ENCODE assay signal across 1 fruit fly cellular context in genomic region chrX:11423277-11423717, dm6.
A peak's percentile ranks its signal among the peaks of the same experiment; 100 is the strongest.
TF ChIP-seq lines count a peak whose summit lies in the region.

No protein-coding gene starts in this region.

TF ChIP-seq in whole organism, embryonic, 481 proteins besides CTCF, POLR2A, EP300 and RAD21 (continued from another document):
- no peak for TF ChIP-seq gt (GFP tag; IDR thresholded peaks at IDR 0.05; lab: Robert Waterston, UW)
- TF ChIP-seq CG12219 (GFP tag; optimal IDR thresholded peaks at IDR 0.05; lab: Kevin White, UChicago), result peak; percentile 90
- peak; percentile 81 for TF ChIP-seq D19B (GFP tag; optimal IDR thresholded peaks at IDR 0.05; lab: Kevin White, UChicago)
- peak; percentile 73 for TF ChIP-seq cato (GFP tag; optimal IDR thresholded peaks at IDR 0.05; lab: Kevin White, UChicago; ENCODE audit: borderline replicate concordance)
- no peak for TF ChIP-seq B-H2 (GFP tag; optimal IDR thresholded peaks at IDR 0.05; lab: Kevin White, UChicago)
- peak; percentile 67 for TF ChIP-seq CG13123 (GFP tag; optimal IDR thresholded peaks at IDR 0.05; lab: Kevin White, UChicago)
- TF ChIP-seq Fer2 (tag; optimal IDR thresholded peaks at IDR 0.05; lab: Kevin White, UChicago), result peak; percentile 73
- peak; percentile 56 for TF ChIP-seq CG15696 (tag; optimal IDR thresholded peaks at IDR 0.05; lab: Kevin White, UChicago)
- TF ChIP-seq Hr39 (optimal IDR thresholded peaks at IDR 0.05; lab: Kevin White, UChicago), result no peak
- TF ChIP-seq dpn (GFP tag; optimal IDR thresholded peaks at IDR 0.05; lab: Kevin White, UChicago), result peak; percentile 92 to 93
- TF ChIP-seq unc-4 (GFP tag; IDR thresholded peaks at IDR 0.05; lab: Robert Waterston, UW; ENCODE audit: partially characterized antibody), result no peak
- TF ChIP-seq mld (GFP tag; IDR thresholded peaks at IDR 0.05; lab: Robert Waterston, UW; ENCODE audit: partially characterized antibody), result no peak
- peak; percentile 83 for TF ChIP-seq C15 (GFP tag; IDR thresholded peaks at IDR 0.05; lab: Robert Waterston, UW)
- peak; percentile 65 for TF ChIP-seq CG7928 (GFP tag; optimal IDR thresholded peaks at IDR 0.05; lab: Kevin White, UChicago)
- peak; percentile 81 for TF ChIP-seq Abd-B (GFP tag; optimal IDR thresholded peaks at IDR 0.05; lab: Kevin White, UChicago)
- TF ChIP-seq CG31365 (tag; optimal IDR thresholded peaks at IDR 0.05; lab: Kevin White, UChicago), result peak; percentile 73
- TF ChIP-seq z (GFP tag; IDR thresholded peaks at IDR 0.05; lab: Robert Waterston, UW), result 0 out of 3 replicates have a peak, but pooled peaks have one; percentile 20
- peak; percentile 82 for TF ChIP-seq Asciz (GFP tag; optimal IDR thresholded peaks at IDR 0.05; lab: Kevin White, UChicago)
- TF ChIP-seq CG17359 (tag; optimal IDR thresholded peaks at IDR 0.05; lab: Kevin White, UChicago), result peak; percentile 90
- TF ChIP-seq CG10147 (GFP tag; optimal IDR thresholded peaks at IDR 0.05; lab: Kevin White, UChicago), result peak; percentile 89
- peak; percentile 98 for TF ChIP-seq crol (GFP tag; IDR thresholded peaks at IDR 0.05; lab: Robert Waterston, UW)
- TF ChIP-seq dmrt11E (tag; optimal IDR thresholded peaks at IDR 0.05; lab: Kevin White, UChicago), result peak; percentile 56
- peak; percentile 62 for TF ChIP-seq p53 (GFP tag; optimal IDR thresholded peaks at IDR 0.05; lab: Kevin White, UChicago)
- TF ChIP-seq Opbp (GFP tag; IDR thresholded peaks at IDR 0.05; lab: Robert Waterston, UW; ENCODE audit: partially characterized antibody), result no peak
- TF ChIP-seq rib (GFP tag; IDR thresholded peaks at IDR 0.05; lab: Robert Waterston, UW), result peak; percentile 79; the same call in 1 of the 2 replicates
- TF ChIP-seq CkIIα-i1 (GFP tag; IDR thresholded peaks at IDR 0.05; lab: Robert Waterston, UW), result peak; percentile 40; the same call in 1 of the 2 replicates
- 0 out of 2 replicates have a peak, but pooled peaks have one; percentile 39 for TF ChIP-seq Doc2 (GFP tag; IDR thresholded peaks at IDR 0.05; lab: Robert Waterston, UW)
- TF ChIP-seq CG5953 (GFP tag; IDR thresholded peaks at IDR 0.05; lab: Robert Waterston, UW), result peak; percentile 60; the same call in 1 of the 2 replicates
- peak; percentile 88 for TF ChIP-seq NK7.1 (GFP tag; optimal IDR thresholded peaks at IDR 0.05; lab: Kevin White, UChicago)
- peak; percentile 85 for TF ChIP-seq CG43689 (GFP tag; IDR thresholded peaks at IDR 0.05; lab: Robert Waterston, UW)
- TF ChIP-seq CG7372 (GFP tag; IDR thresholded peaks at IDR 0.05; lab: Robert Waterston, UW), result peak; percentile 90
- peak; percentile 95 for TF ChIP-seq row (GFP tag; IDR thresholded peaks at IDR 0.05; lab: Robert Waterston, UW)
- peak; percentile 70 for TF ChIP-seq kay (GFP tag; optimal IDR thresholded peaks at IDR 0.05; lab: Kevin White, UChicago)
- peak; percentile 92 for TF ChIP-seq CG32532 (GFP tag; IDR thresholded peaks at IDR 0.05; lab: Robert Waterston, UW)
- TF ChIP-seq br (optimal IDR thresholded peaks at IDR 0.05; lab: Kevin White, UChicago), result no peak
- TF ChIP-seq CG33213 (GFP tag; optimal IDR thresholded peaks at IDR 0.05; lab: Kevin White, UChicago), result peak; percentile 91
- no peak for TF ChIP-seq Kr (GFP tag; optimal IDR thresholded peaks at IDR 0.05; lab: Kevin White, UChicago)
